Worm (Caenorhabditis elegans): Measurements from ENCODE around the gene clip-1.

DNA sequence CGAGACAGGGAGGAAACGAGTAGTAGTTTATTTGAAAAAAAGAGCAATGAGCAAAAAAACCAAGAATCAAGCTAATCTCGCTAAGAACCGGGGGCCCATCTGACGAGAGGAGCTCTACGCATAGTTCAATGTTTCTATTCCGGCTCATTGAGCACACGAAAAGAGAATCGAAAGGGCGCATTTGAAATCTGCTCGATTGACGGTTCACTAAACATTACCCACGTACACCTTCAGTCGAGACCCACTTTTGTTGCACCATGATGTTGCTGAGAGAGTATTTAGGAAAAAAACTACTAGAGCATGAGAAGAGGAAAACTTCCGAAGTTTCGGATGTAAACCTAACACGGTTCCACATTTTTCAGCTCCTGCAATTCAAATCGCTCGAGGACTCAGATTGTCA is 43.9 kb downstream of the clip-1 start:
- TF ChIP-seq hlh-26 (GFP tag; conservative IDR thresholded peaks at IDR 0.05) (no peak), fkh-3 (tag; optimal IDR thresholded peaks at IDR 0.05) (no peak), unc-130 (GFP tag; optimal IDR thresholded peaks at IDR 0.05) (no peak), ZK185.1 (tag; optimal IDR thresholded peaks at IDR 0.05; ENCODE audit: poor library complexity, severe bottlenecking) (no peak), nfya-1 (tag; optimal IDR thresholded peaks at IDR 0.05; ENCODE audit: borderline replicate concordance, insufficient read depth) (no peak), ztf-28 (GFP tag; IDR thresholded peaks at IDR 0.05) (no peak), snpc-4 (GFP tag; optimal IDR thresholded peaks at IDR 0.05) (no peak), snpc-4 (tag; optimal IDR thresholded peaks at IDR 0.05) (no peak)

All from whole organism, young adult.